Worm (Caenorhabditis elegans) whole organism, young adult: ENCODE results near the gene try-1.

Experiments used
- B0261.1 ChIP-seq: sonication (generic microtip); optimal IDR thresholded peaks from 2 replicates; lab custom pipeline; 2016; ENCODE audit warnings: mild to moderate bottlenecking, missing genetic modification characterization, moderate library complexity, missing compliant biosample characterization
- B0336.3 ChIP-seq: fragments of 200-800 bp; sonication (Bioruptor generic); IDR thresholded peaks from 2 replicates; pipeline ENCODE4 v1.3.6; 2022; ENCODE audit warnings: missing genetic modification characterization, missing compliant biosample characterization
- D2030.7 ChIP-seq: fragments of 200-800 bp; sonication (Bioruptor generic); IDR thresholded peaks from 2 replicates; pipeline ENCODE4 v1.3.6; 2022; ENCODE audit warnings: missing genetic modification reagents, missing genetic modification characterization, missing compliant biosample characterization
- F10E7.11 ChIP-seq: sonication (generic microtip); optimal IDR thresholded peaks from 2 replicates; lab custom pipeline; 2017; ENCODE audit warnings: mild to moderate bottlenecking, missing genetic modification characterization, moderate library complexity, missing compliant biosample characterization
- F49E8.2 ChIP-seq: sonication (generic microtip); optimal IDR thresholded peaks from 3 replicates; lab custom pipeline; 2017; ENCODE audit warnings: missing genetic modification characterization, mild to moderate bottlenecking, missing compliant biosample characterization, antibody characterized with exemption, moderate library complexity; ENCODE audit not compliant: insufficient read depth
- F57A8.1 ChIP-seq: fragments of 200-800 bp; sonication (Bioruptor generic); optimal IDR thresholded peaks from 2 replicates; lab custom pipeline; 2018; ENCODE audit warnings: mild to moderate bottlenecking, missing genetic modification characterization, moderate library complexity, missing compliant biosample characterization
- F57C9.4 ChIP-seq: sonication (generic microtip); optimal IDR thresholded peaks from 2 replicates; lab custom pipeline; 2017; ENCODE audit warnings: mild to moderate bottlenecking, missing genetic modification characterization, missing compliant biosample characterization
- K11D2.4 ChIP-seq: fragments of 200-800 bp; sonication (Bioruptor generic); IDR thresholded peaks from 2 replicates; pipeline ENCODE4 v1.3.6; 2022; ENCODE audit warnings: missing genetic modification reagents, missing genetic modification characterization, missing compliant biosample characterization
- Y53F4B.3 ChIP-seq: fragments of 200-800 bp; sonication (Bioruptor generic); IDR thresholded peaks from 2 replicates; pipeline ENCODE4 v1.3.6; 2022; ENCODE audit warnings: missing genetic modification reagents, missing genetic modification characterization, missing compliant biosample characterization
- Y79H2A.3 ChIP-seq: fragments of 200-800 bp; sonication (Bioruptor generic); conservative IDR thresholded peaks from 2 replicates; pipeline ENCODE4 v1.3.6; 2022; ENCODE audit warnings: missing genetic modification reagents, missing genetic modification characterization, missing compliant biosample characterization
- athp-1 ChIP-seq: sonication (generic microtip); optimal IDR thresholded peaks from 2 replicates; lab custom pipeline; 2017; ENCODE audit warnings: mild to moderate bottlenecking, missing genetic modification characterization, missing compliant biosample characterization
- attf-6 ChIP-seq: fragments of 200-800 bp; sonication (Bioruptor generic); IDR thresholded peaks from 2 replicates; pipeline ENCODE4 v1.3.6; 2022; ENCODE audit warnings: missing genetic modification reagents, missing genetic modification characterization, missing compliant biosample characterization
- bed-1 ChIP-seq: fragments of 200-800 bp; sonication (Bioruptor generic); IDR thresholded peaks from 2 replicates; pipeline ENCODE4 v1.3.6; 2022; ENCODE audit warnings: missing genetic modification reagents, missing genetic modification characterization, missing compliant biosample characterization
- cebp-1 ChIP-seq, 2 experiments: fragments of 200-800 bp in 1 of 2; sonication (Bioruptor generic) in 1 of 2; sonication (generic microtip) in 1 of 2; IDR thresholded peaks in 1 of 2; optimal IDR thresholded peaks in 1 of 2; 2 replicates each; pipeline versions ENCODE4 v1.3.6 to Lab custom; 2017 to 2022; ENCODE audit warnings: missing compliant biosample characterization in 2 of 2, missing genetic modification characterization in 2 of 2, mild to moderate bottlenecking in 1 of 2, missing genetic modification reagents in 1 of 2, moderate library complexity in 1 of 2
- ceh-58 ChIP-seq: fragments of 200-800 bp; sonication (Bioruptor generic); IDR thresholded peaks from 2 replicates; pipeline ENCODE4 v1.3.6; 2022; ENCODE audit warnings: missing genetic modification characterization, missing compliant biosample characterization
- egl-18 ChIP-seq: fragments of 200-800 bp; sonication (Bioruptor generic); IDR thresholded peaks from 2 replicates; pipeline ENCODE4 v1.3.6; 2022; ENCODE audit warnings: missing genetic modification reagents, missing genetic modification characterization, missing compliant biosample characterization
- hlh-12 ChIP-seq: sonication (generic microtip); optimal IDR thresholded peaks from 2 replicates; lab custom pipeline; 2016; ENCODE audit warnings: missing genetic modification characterization, missing compliant biosample characterization
- hlh-26 ChIP-seq: fragments of 200-800 bp; sonication (Bioruptor generic); conservative IDR thresholded peaks from 2 replicates; pipeline ENCODE4 v1.3.6; 2022; ENCODE audit warnings: missing genetic modification reagents, missing genetic modification characterization, missing compliant biosample characterization
- hsf-1 ChIP-seq: fragments of 200-800 bp; sonication (Bioruptor generic); IDR thresholded peaks from 2 replicates; pipeline ENCODE4 v1.3.6; 2022; ENCODE audit warnings: missing genetic modification reagents, missing genetic modification characterization, missing compliant biosample characterization
- lag-1 ChIP-seq: fragments of 200-800 bp; sonication (Bioruptor generic); IDR thresholded peaks from 2 replicates; pipeline ENCODE4 v1.3.6; 2022; ENCODE audit warnings: missing genetic modification reagents, missing genetic modification characterization, missing compliant biosample characterization
- let-607 ChIP-seq, 2 experiments: fragments of 200-800 bp in 1 of 2; sonication (Bioruptor generic) in 1 of 2; sonication (generic microtip) in 1 of 2; optimal IDR thresholded peaks; 2 replicates each; lab custom pipeline; 2016 to 2018; ENCODE audit warnings: mild to moderate bottlenecking in 2 of 2, missing compliant biosample characterization in 2 of 2, missing genetic modification characterization in 2 of 2, moderate library complexity in 2 of 2, missing genotype in 1 of 2
- lin-26 ChIP-seq: fragments of 200-800 bp; sonication (Bioruptor generic); IDR thresholded peaks from 2 replicates; pipeline ENCODE4 v1.3.6; 2022; ENCODE audit warnings: missing genetic modification reagents, missing genetic modification characterization, missing compliant biosample characterization
- lir-1 ChIP-seq: fragments of 200-800 bp; sonication (Bioruptor generic); conservative IDR thresholded peaks from 2 replicates; pipeline ENCODE4 v1.3.6; 2022; ENCODE audit warnings: missing genetic modification reagents, missing genetic modification characterization, missing compliant biosample characterization
- madf-6 ChIP-seq: fragments of 200-800 bp; sonication (Bioruptor generic); IDR thresholded peaks from 2 replicates; pipeline ENCODE4 v1.3.6; 2022; ENCODE audit warnings: missing genetic modification reagents, missing genetic modification characterization, missing compliant biosample characterization
- mxl-1 ChIP-seq: sonication (generic microtip); optimal IDR thresholded peaks from 2 replicates; lab custom pipeline; 2016; ENCODE audit warnings: missing genetic modification characterization, missing compliant biosample characterization
- nfya-1 ChIP-seq: sonication (generic microtip); optimal IDR thresholded peaks from 2 replicates; lab custom pipeline; 2017; ENCODE audit warnings: antibody characterized with exemption, missing compliant biosample characterization, missing genetic modification characterization, borderline replicate concordance; ENCODE audit not compliant: insufficient read depth
- nhr-120 ChIP-seq: fragments of 200-800 bp; sonication (Bioruptor generic); IDR thresholded peaks from 2 replicates; pipeline ENCODE4 v1.3.6; 2022; ENCODE audit warnings: missing genetic modification characterization, missing compliant biosample characterization
- repo-1 ChIP-seq: sonication (generic microtip); optimal IDR thresholded peaks from 2 replicates; lab custom pipeline; 2017; ENCODE audit warnings: mild to moderate bottlenecking, missing genetic modification characterization, missing compliant biosample characterization
- rpc-1 ChIP-seq, 2 experiments: fragments of 150-350 bp in 1 of 2; sonication (generic microtip) in 1 of 2; optimal IDR thresholded peaks; 2 replicates each; lab custom pipeline; 2014 to 2018; ENCODE audit warnings: missing biosample characterization in 1 of 2, missing genetic modification characterization in 1 of 2, missing genetic modification reagents in 1 of 2, missing genotype in 1 of 2
- snpc-1.3 ChIP-seq: sonication (generic microtip); optimal IDR thresholded peaks from 2 replicates; lab custom pipeline; 2017; ENCODE audit warnings: missing genetic modification characterization, mild to moderate bottlenecking, missing compliant biosample characterization, antibody characterized with exemption, moderate library complexity, missing genotype, missing genetic modification reagents; ENCODE audit not compliant: insufficient read depth
- unc-130 ChIP-seq: sonication (generic microtip); optimal IDR thresholded peaks from 2 replicates; lab custom pipeline; 2016; ENCODE audit warnings: missing genetic modification reagents, missing genetic modification characterization, missing compliant biosample characterization
- zfh-2 ChIP-seq: fragments of 200-800 bp; sonication (Bioruptor generic); conservative IDR thresholded peaks from 2 replicates; pipeline ENCODE4 v1.3.6; 2022; ENCODE audit warnings: missing genetic modification reagents, missing genetic modification characterization, missing compliant biosample characterization
- ztf-22 ChIP-seq: fragments of 200-800 bp; sonication (Bioruptor generic); optimal IDR thresholded peaks from 2 replicates; lab custom pipeline; 2018; ENCODE audit warnings: mild to moderate bottlenecking, missing genetic modification characterization, moderate library complexity, missing compliant biosample characterization

try-1 gene

DNA sequence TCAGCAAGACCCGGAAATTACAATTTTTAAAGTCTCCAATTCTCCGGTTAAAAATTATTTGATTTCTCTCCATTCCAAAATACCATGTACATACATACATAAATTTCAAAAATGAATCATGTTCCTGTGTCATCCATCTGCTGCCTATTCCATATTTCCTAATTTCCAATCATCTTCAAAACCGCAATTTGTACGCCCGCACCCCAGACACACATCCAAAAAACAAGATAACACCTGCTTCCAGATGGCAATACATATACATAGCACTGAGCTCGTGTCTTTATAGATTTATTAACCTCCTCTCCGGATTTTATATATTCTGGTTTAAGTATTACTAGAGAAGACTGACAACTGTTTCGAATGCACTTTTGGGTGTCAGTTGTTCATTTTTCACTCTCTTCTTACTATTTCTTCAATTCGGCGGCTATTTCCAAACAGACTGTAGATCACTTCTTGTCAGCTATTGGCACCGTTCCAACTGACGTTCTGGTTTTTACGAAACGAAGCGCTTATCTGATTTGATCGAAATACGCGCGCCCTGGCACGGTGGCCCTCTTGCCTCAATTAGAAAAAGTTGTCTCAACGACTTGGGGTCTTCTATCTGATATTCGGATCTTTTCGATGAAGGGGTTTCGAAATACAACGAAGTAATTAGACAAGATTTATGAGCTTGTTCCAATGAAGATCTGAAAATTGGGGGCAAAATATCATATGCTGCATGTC is 32.5 kb upstream of the try-1 start:
- no peak for TF ChIP-seq Y79H2A.3 (GFP tag; lab: Robert Waterston, UW)
- no peak for TF ChIP-seq athp-1 (tag; lab: Kevin White, UChicago)
- no peak for TF ChIP-seq lag-1
- no peak for TF ChIP-seq ztf-22 (GFP tag; lab: Kevin White, UChicago)
- TF ChIP-seq lin-26 (GFP tag; lab: Robert Waterston, UW), result no peak
- no peak for TF ChIP-seq K11D2.4 (GFP tag; lab: Robert Waterston, UW)
- TF ChIP-seq cebp-1 (GFP tag; IDR thresholded peaks at IDR 0.05; lab: Robert Waterston, UW), result no peak
- TF ChIP-seq cebp-1 (tag; optimal IDR thresholded peaks at IDR 0.05; lab: Kevin White, UChicago), result no peak
- TF ChIP-seq snpc-1.3 (tag; lab: Kevin White, UChicago), result no peak
- TF ChIP-seq bed-1, result no peak
- no peak for TF ChIP-seq nfya-1
- TF ChIP-seq hsf-1 (GFP tag; lab: Robert Waterston, UW), result no peak
- TF ChIP-seq, all 124 proteins: peak for 0

DNA sequence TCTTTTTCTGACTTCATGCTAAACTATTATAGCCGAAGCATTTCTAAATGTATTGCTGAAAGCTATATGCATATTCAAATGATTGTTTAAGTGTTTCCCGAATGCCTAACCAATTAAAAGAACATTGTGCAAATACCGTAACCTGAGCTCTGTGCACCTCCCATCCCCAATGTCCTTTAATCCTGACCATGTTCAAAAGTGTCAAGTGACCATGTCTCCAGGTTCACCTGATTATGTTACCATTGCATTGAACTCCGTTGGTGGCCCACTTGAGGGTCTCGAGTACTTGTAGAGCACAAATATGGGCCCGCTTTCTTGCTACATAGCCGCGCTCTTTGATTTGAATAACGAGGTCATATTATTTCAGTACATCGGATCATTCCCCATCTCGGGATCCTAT is 26.0 kb upstream of the try-1 start:
- TF ChIP-seq B0336.3, result no peak
- TF ChIP-seq ceh-58, result no peak
- TF ChIP-seq D2030.7, result no peak
- TF ChIP-seq Y53F4B.3 (GFP tag; lab: Robert Waterston, UW), result no peak
- no peak for TF ChIP-seq attf-6
- no peak for TF ChIP-seq hlh-12 (tag; lab: Kevin White, UChicago)
- TF ChIP-seq egl-18 (GFP tag; lab: Robert Waterston, UW), result no peak
- TF ChIP-seq unc-130 (GFP tag; lab: Kevin White, UChicago), result no peak
- no peak for TF ChIP-seq F49E8.2 (tag; lab: Kevin White, UChicago)
- no peak for TF ChIP-seq let-607 (tag; optimal IDR thresholded peaks at IDR 0.05; lab: Kevin White, UChicago)
- TF ChIP-seq K11D2.4 (GFP tag; lab: Robert Waterston, UW), result no peak
- TF ChIP-seq lir-1 (GFP tag; lab: Robert Waterston, UW), result no peak
- TF ChIP-seq F10E7.11 (tag; lab: Kevin White, UChicago), result no peak

DNA sequence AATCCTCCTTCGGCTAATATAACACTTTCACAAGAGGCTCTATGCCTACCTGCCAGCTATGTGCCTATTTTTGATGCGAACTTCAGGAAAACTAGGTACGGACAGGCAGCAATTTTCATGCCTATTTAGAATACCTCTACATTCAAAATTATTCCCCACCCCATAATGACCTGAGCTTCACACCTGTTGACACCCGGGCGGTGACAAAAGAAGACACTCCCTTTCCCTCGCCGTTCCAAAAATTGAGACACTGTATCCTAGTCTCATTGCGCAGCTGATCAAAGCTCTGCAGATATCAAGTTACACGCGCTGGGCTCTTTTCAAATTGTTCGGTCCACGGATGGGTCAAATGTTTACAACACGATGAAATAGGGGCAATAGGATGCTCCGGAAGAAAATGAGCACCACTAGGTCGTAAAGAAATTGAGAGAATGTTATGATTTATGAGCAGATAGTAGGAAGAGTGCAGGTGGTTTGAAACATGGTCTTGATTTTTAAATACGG is 25.2 kb upstream of the try-1 start:
- no peak for TF ChIP-seq mxl-1 (tag; lab: Kevin White, UChicago)

DNA sequence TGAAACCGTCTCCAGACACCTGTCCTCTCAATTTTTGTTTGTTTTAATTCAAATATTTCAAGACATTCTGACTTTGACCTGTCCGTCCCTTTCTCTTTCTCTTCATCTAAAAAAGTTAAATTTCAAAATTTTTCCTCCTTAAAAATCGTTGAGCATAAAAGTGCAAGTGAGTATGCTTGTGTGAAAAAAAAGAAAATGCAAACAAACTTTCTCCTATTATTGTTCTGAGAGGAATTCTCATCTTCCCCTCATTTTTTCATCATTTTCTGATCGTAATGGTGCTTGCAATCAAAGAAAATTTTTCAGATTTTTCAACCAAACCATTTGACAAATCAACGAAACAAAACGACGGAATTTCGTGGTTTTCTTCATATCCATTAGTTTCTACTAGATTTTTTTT is 19.5 kb upstream of the try-1 start, which contains the start of gene shc-2:
shc-2 (plus strand) TSS at position 301 of the 400 bp plus-strand sequence.
- no peak for TF ChIP-seq rpc-1 (optimal IDR thresholded peaks at IDR 0.05; lab: Kevin White, UChicago)
- no peak for TF ChIP-seq rpc-1 (tag; optimal IDR thresholded peaks at IDR 0.05; lab: Kevin White, UChicago)
- TF ChIP-seq zfh-2 (GFP tag; lab: Robert Waterston, UW), result no peak
- no peak for TF ChIP-seq bed-1
- no peak for TF ChIP-seq nhr-120
- no peak for TF ChIP-seq F57A8.1 (GFP tag; lab: Kevin White, UChicago)
- TF ChIP-seq hlh-26 (GFP tag; lab: Robert Waterston, UW), result no peak
- no peak for TF ChIP-seq madf-6 (GFP tag; lab: Robert Waterston, UW)
- no peak for TF ChIP-seq F57C9.4 (tag; lab: Kevin White, UChicago)
- TF ChIP-seq repo-1, result no peak
- no peak for TF ChIP-seq B0261.1 (tag; lab: Kevin White, UChicago)
- TF ChIP-seq unc-130 (GFP tag; lab: Kevin White, UChicago), result no peak
